Worm (Caenorhabditis elegans) whole organism, L3 larva: ENCODE data around the gene cfap-36.

Source experiments
- ceh-16 ChIP-seq: sonication (generic microtip); optimal IDR thresholded peaks from 2 replicates; lab custom pipeline; 2017; ENCODE audit warnings: missing biosample characterization, missing genetic modification characterization
- ceh-9 ChIP-seq: sonication (generic microtip); optimal IDR thresholded peaks from 2 replicates; lab custom pipeline; 2018; ENCODE audit warnings: missing biosample characterization, missing genetic modification characterization
- egl-27 ChIP-seq: sonication (generic microtip); optimal IDR thresholded peaks from 4 replicates; lab custom pipeline; 2017; ENCODE audit warnings: missing biosample characterization, missing genetic modification reagents, missing genetic modification characterization
- nhr-11 ChIP-seq: fragments of 150-350 bp; optimal IDR thresholded peaks from 2 replicates; lab custom pipeline; 2014; ENCODE audit warnings: missing biosample characterization, missing genetic modification characterization
- nhr-237 ChIP-seq: fragments of 150-350 bp; optimal IDR thresholded peaks from 2 replicates; lab custom pipeline; 2014; ENCODE audit warnings: missing biosample characterization, missing genetic modification characterization
- nhr-25 ChIP-seq: sonication (generic microtip); optimal IDR thresholded peaks from 2 replicates; lab custom pipeline; 2017; ENCODE audit warnings: missing biosample characterization, missing genetic modification characterization
- nhr-76 ChIP-seq: fragments of 150-350 bp; sonication (generic microtip); optimal IDR thresholded peaks from 5 replicates; lab custom pipeline; 2014; ENCODE audit warnings: missing biosample characterization, missing genetic modification characterization
- nhr-77 ChIP-seq: fragments of 150-350 bp; optimal IDR thresholded peaks from 2 replicates; lab custom pipeline; 2014; ENCODE audit warnings: missing biosample characterization, missing genetic modification characterization
- pha-4 ChIP-seq: fragments of 150-350 bp; optimal IDR thresholded peaks from 2 replicates; lab custom pipeline; 2014; ENCODE audit warnings: missing biosample characterization, missing genetic modification reagents, missing genetic modification characterization
- sea-2 ChIP-seq: fragments of 150-350 bp; sonication (generic microtip); optimal IDR thresholded peaks from 4 replicates; lab custom pipeline; 2014; ENCODE audit warnings: missing biosample characterization, missing genetic modification reagents, missing genetic modification characterization
- tbx-2 ChIP-seq: sonication (generic microtip); optimal IDR thresholded peaks from 2 replicates; lab custom pipeline; 2016; ENCODE audit warnings: mild to moderate bottlenecking, missing genetic modification characterization, missing compliant biosample characterization
- unc-62 ChIP-seq: fragments of 150-350 bp; sonication (generic microtip); optimal IDR thresholded peaks from 4 replicates; lab custom pipeline; 2014; ENCODE audit warnings: missing biosample characterization, missing genetic modification reagents, missing genetic modification characterization
- ztf-11 ChIP-seq: fragments of 150-350 bp; optimal IDR thresholded peaks from 2 replicates; lab custom pipeline; 2014; ENCODE audit warnings: missing biosample characterization, missing genetic modification characterization

DNA sequence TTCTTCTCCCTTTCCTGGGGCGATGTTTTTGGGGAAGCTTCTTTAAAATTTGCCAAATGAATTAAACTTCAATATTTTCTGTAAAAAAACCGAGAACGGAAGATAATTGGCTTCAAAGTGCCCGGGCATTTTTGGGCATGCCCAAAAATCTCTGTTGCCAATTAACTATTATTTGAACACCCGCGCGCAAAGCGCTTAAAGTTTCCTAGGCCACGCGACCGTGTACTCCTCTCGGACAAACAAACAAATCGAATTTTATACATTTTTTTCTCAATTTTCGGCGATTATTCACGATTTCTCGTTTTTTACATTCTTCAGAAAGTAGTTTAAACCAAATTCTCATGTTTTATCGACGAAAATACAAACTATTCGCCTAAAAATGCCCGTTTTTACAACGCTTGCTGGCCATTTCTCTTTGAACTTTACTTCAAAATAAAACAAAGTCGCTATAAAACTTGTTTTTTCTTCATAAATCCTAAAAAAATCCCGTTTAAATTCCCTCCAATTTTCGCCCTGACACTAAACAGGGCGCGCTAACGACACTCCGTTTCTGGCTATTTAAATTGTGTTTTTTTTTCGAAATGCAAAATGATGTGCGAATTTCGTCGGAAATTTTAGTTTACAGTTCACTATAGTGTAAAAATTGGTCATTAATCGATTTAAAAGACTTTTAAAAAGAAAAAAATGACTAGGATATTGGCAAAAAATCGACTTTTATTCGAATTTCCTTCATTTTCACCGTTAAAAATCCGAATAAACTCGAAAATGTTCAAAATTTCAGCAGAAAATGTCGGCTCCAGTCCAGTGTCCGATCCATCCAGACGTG, 15.8 kb downstream of the cfap-36 start, which contains the start of gene ttb-1:
- TF ChIP-seq ceh-16 (tag; lab: Kevin White, UChicago) (no peak), nhr-76 (tag; lab: Kevin White, UChicago) (no peak), sea-2 (GFP tag; lab: Kevin White, UChicago) (no peak), pha-4 (tag; lab: Kevin White, UChicago) (peak; percentile 42), egl-27 (tag; lab: Kevin White, UChicago) (no peak), tbx-2 (tag; lab: Kevin White, UChicago) (no peak), unc-62 (GFP tag; lab: Kevin White, UChicago) (no peak), nhr-77 (tag; lab: Kevin White, UChicago) (no peak), ztf-11 (tag; lab: Kevin White, UChicago) (no peak), nhr-25 (no peak), ceh-9 (no peak), nhr-11 (tag; lab: Kevin White, UChicago) (no peak), nhr-237 (no peak)
